Worm (Caenorhabditis elegans): ENCODE data around the gene sfxn-5.

DNA sequence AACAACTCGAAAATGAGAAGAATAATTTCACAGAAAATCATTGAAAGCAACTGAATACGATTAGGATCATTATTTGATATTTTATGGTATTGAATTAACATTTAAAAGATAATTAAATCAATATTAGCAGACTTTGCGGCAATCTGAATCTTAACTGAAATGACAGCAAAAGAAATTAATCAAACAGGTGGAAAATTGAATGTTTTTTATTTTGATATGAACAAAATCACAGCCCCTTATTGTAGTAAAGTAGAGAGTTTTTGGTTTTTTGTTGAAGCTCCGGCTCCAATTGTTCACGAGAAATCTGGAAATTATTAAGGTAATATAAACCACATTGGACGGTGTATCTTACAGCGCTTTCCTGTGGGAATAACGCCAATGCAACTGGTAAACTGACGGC is 2.8 kb downstream of the sfxn-5 start, which contains the start of gene sre-2:
- TF ChIP-seq nhr-11 (tag; optimal IDR thresholded peaks at IDR 0.05) = no peak
- no peak for TF ChIP-seq gmeb-2 (tag; optimal IDR thresholded peaks at IDR 0.05)
- TF ChIP-seq ama-1 (optimal IDR thresholded peaks at IDR 0.05) = no peak
- no peak for TF ChIP-seq pqm-1 (tag; optimal IDR thresholded peaks at IDR 0.05)
- TF ChIP-seq nhr-232 (tag; optimal IDR thresholded peaks at IDR 0.05) = no peak
- no peak for TF ChIP-seq pros-1 (tag; optimal IDR thresholded peaks at IDR 0.05)

Data from whole organism, late embryonic.